Worm (Caenorhabditis elegans) whole organism, L1 larva: Measurements from ENCODE around the gene inx-3.

Experiments used
- C34B4.2 ChIP-seq: sonication (generic microtip); optimal IDR thresholded peaks from 2 replicates; lab custom pipeline; 2017; ENCODE audit warnings: mild to moderate bottlenecking, missing genetic modification characterization, missing compliant biosample characterization
- alr-1 ChIP-seq: fragments of 200-800 bp; sonication (Bioruptor generic); optimal IDR thresholded peaks from 2 replicates; lab custom pipeline; 2018; ENCODE audit warnings: borderline replicate concordance, mild to moderate bottlenecking, missing genetic modification characterization, missing compliant biosample characterization
- ama-1 ChIP-seq: fragments of 150-350 bp; optimal IDR thresholded peaks from 2 replicates; lab custom pipeline; 2014
- ceh-8 ChIP-seq: fragments of 200-800 bp; sonication (Bioruptor generic); optimal IDR thresholded peaks from 2 replicates; lab custom pipeline; 2018; ENCODE audit warnings: mild to moderate bottlenecking, missing genetic modification characterization, moderate library complexity, missing compliant biosample characterization
- dpl-1 ChIP-seq, 3 experiments: fragments of 150-350 bp in 2 of 3; sonication (generic microtip) in 1 of 3; optimal IDR thresholded peaks; 2 replicates each; lab custom pipeline; 2014 to 2017; ENCODE audit warnings: missing biosample characterization in 3 of 3, missing genetic modification characterization in 3 of 3, missing genetic modification reagents in 3 of 3
- efl-1 ChIP-seq, 4 experiments: fragments of 150-350 bp; optimal IDR thresholded peaks in 3 of 4; peaks in 1 of 4; 1 replicate in 1 of 4; 2 replicates in 3 of 4; lab custom pipeline; 2014; ENCODE audit warnings: missing biosample characterization in 2 of 4, missing genetic modification characterization in 2 of 4, missing genetic modification reagents in 2 of 4
- efl-3 ChIP-seq: fragments of 200-800 bp; sonication (Bioruptor generic); optimal IDR thresholded peaks from 2 replicates; lab custom pipeline; 2018; ENCODE audit warnings: mild to moderate bottlenecking, missing genetic modification characterization, missing compliant biosample characterization
- elt-2 ChIP-seq: sonication (generic microtip); optimal IDR thresholded peaks from 2 replicates; lab custom pipeline; 2016; ENCODE audit warnings: missing genetic modification characterization, mild to moderate bottlenecking, inconsistent platforms, missing compliant biosample characterization, missing genetic modification reagents
- elt-3 ChIP-seq, 6 experiments: fragments of 150-350 bp in 1 of 6; sonication (generic microtip); optimal IDR thresholded peaks; 2 replicates each; lab custom pipeline; 2017 to 2018; ENCODE audit warnings: missing biosample characterization in 6 of 6, missing genetic modification characterization in 6 of 6, inconsistent platforms in 1 of 6
- ets-5 ChIP-seq: fragments of 200-800 bp; sonication (Bioruptor generic); IDR thresholded peaks from 2 replicates; pipeline ENCODE4 v1.3.6; 2022; ENCODE audit warnings: missing genetic modification characterization, missing compliant biosample characterization
- fos-1 ChIP-seq: fragments of 150-350 bp; optimal IDR thresholded peaks from 2 replicates; lab custom pipeline; 2014; ENCODE audit warnings: missing biosample characterization, missing genetic modification characterization
- grh-1 ChIP-seq: fragments of 200-800 bp; sonication (Bioruptor generic); IDR thresholded peaks from 2 replicates; pipeline ENCODE4 v1.3.6; 2022; ENCODE audit warnings: missing genetic modification reagents, missing genetic modification characterization, missing compliant biosample characterization
- hlh-4 ChIP-seq: sonication (generic microtip); optimal IDR thresholded peaks from 2 replicates; lab custom pipeline; 2016; ENCODE audit warnings: mild to moderate bottlenecking, missing genetic modification characterization, missing compliant biosample characterization
- hpl-2 ChIP-seq: fragments of 150-350 bp; optimal IDR thresholded peaks from 2 replicates; lab custom pipeline; 2014; ENCODE audit warnings: missing biosample characterization, missing genetic modification reagents, missing genetic modification characterization
- jun-1 ChIP-seq: fragments of 150-350 bp; optimal IDR thresholded peaks from 2 replicates; lab custom pipeline; 2014; ENCODE audit warnings: missing biosample characterization, missing genetic modification reagents, missing genetic modification characterization
- lin-14 ChIP-seq: fragments of 200-800 bp; sonication (Bioruptor generic); optimal IDR thresholded peaks from 2 replicates; lab custom pipeline; 2018; ENCODE audit warnings: mild to moderate bottlenecking, missing genetic modification characterization, moderate library complexity, missing compliant biosample characterization
- lin-35 ChIP-seq, 2 experiments: fragments of 150-350 bp; optimal IDR thresholded peaks; 2 replicates each; lab custom pipeline; 2014; ENCODE audit warnings: missing biosample characterization in 2 of 2, missing genetic modification characterization in 2 of 2, missing genetic modification reagents in 2 of 2
- lin-39 ChIP-seq: fragments of 150-350 bp; optimal IDR thresholded peaks from 2 replicates; lab custom pipeline; 2014; ENCODE audit warnings: missing biosample characterization, missing genetic modification reagents, missing genetic modification characterization
- nhr-11 ChIP-seq: fragments of 150-350 bp; optimal IDR thresholded peaks from 2 replicates; lab custom pipeline; 2014; ENCODE audit warnings: missing biosample characterization, missing genetic modification characterization
- nhr-12 ChIP-seq: sonication (generic microtip); optimal IDR thresholded peaks from 2 replicates; lab custom pipeline; 2017; ENCODE audit warnings: missing biosample characterization, missing genetic modification characterization
- nhr-19 ChIP-seq: fragments of 200-800 bp; sonication (Bioruptor generic); conservative IDR thresholded peaks from 2 replicates; pipeline ENCODE4 v1.3.6; 2022; ENCODE audit warnings: missing genetic modification characterization, missing compliant biosample characterization
- nhr-20 ChIP-seq: sonication (generic microtip); optimal IDR thresholded peaks from 2 replicates; lab custom pipeline; 2016; ENCODE audit warnings: mild to moderate bottlenecking, missing genetic modification characterization, missing compliant biosample characterization
- nhr-71 ChIP-seq: sonication (generic microtip); optimal IDR thresholded peaks from 2 replicates; lab custom pipeline; 2016; ENCODE audit warnings: mild to moderate bottlenecking, missing genetic modification characterization, moderate library complexity, missing compliant biosample characterization
- nhr-77 ChIP-seq: fragments of 150-350 bp; optimal IDR thresholded peaks from 2 replicates; lab custom pipeline; 2014; ENCODE audit warnings: missing biosample characterization, missing genetic modification characterization
- nhr-84 ChIP-seq: sonication (generic microtip); optimal IDR thresholded peaks from 2 replicates; lab custom pipeline; 2017; ENCODE audit warnings: missing biosample characterization, missing genetic modification characterization
- nhr-90 ChIP-seq: sonication (generic microtip); optimal IDR thresholded peaks from 2 replicates; lab custom pipeline; 2016; ENCODE audit warnings: mild to moderate bottlenecking, missing genetic modification characterization, missing compliant biosample characterization; ENCODE audit not compliant: poor library complexity
- pax-3 ChIP-seq: fragments of 200-800 bp; sonication (Bioruptor generic); optimal IDR thresholded peaks from 2 replicates; lab custom pipeline; 2018; ENCODE audit warnings: mild to moderate bottlenecking, missing genetic modification characterization, moderate library complexity, missing compliant biosample characterization
- skn-1 ChIP-seq: fragments of 150-350 bp; optimal IDR thresholded peaks from 2 replicates; lab custom pipeline; 2014; ENCODE audit warnings: missing biosample characterization, missing genetic modification characterization
- tbx-2 ChIP-seq: sonication (generic microtip); optimal IDR thresholded peaks from 2 replicates; lab custom pipeline; 2016; ENCODE audit warnings: missing genetic modification characterization, missing compliant biosample characterization
- unc-130 ChIP-seq: fragments of 150-350 bp; optimal IDR thresholded peaks from 2 replicates; lab custom pipeline; 2017; ENCODE audit warnings: missing biosample characterization, missing genetic modification characterization, inconsistent platforms
- unc-98 ChIP-seq: fragments of 200-800 bp; sonication (Bioruptor generic); IDR thresholded peaks from 2 replicates; pipeline ENCODE4 v1.3.6; 2022; ENCODE audit warnings: missing genetic modification characterization, missing compliant biosample characterization
- zip-4 ChIP-seq: fragments of 200-800 bp; sonication (Bioruptor generic); optimal IDR thresholded peaks from 2 replicates; lab custom pipeline; 2018; ENCODE audit warnings: mild to moderate bottlenecking, missing genetic modification characterization, moderate library complexity, missing compliant biosample characterization

inx-3 gene

DNA sequence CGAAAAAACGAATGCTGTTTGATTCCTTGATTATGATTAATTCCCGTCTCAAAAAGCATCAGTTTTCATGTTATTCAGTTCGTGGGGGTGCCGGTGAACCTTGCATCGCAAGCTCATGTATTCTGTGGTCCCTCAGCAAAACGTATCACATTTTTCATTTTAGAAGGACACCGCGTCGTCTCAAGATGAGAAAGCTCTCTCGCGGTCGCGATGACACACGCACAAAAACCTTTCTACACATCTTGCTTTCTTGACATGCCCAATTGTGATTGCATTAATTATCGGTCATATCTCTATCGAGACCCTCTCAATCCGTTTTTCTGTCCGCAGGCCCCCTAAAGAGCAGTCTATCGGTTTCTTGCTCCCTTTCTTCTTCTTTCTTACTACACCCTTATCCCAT lies 39.8 kb upstream of the inx-3 start:
- no peak for TF ChIP-seq fos-1 (tag; lab: Kevin White, UChicago)
- no peak for TF ChIP-seq zip-4 (GFP tag; lab: Kevin White, UChicago)
- TF ChIP-seq pax-3 (tag; lab: Kevin White, UChicago) = no peak
- TF ChIP-seq skn-1 = no peak
- TF ChIP-seq nhr-84 (tag; lab: Kevin White, UChicago) = no peak
- no peak for TF ChIP-seq alr-1 (tag; lab: Kevin White, UChicago)
- no peak for TF ChIP-seq grh-1
- no peak for TF ChIP-seq efl-3 (GFP tag; lab: Kevin White, UChicago)
- no peak for TF ChIP-seq lin-39 (tag; lab: Kevin White, UChicago)
- TF ChIP-seq lin-35 (GFP tag; optimal IDR thresholded peaks at IDR 0.05; lab: Kevin White, UChicago) = no peak
- no peak for TF ChIP-seq nhr-71 (tag; lab: Kevin White, UChicago)

- no peak for TF ChIP-seq ceh-8 (GFP tag; lab: Kevin White, UChicago)
- peak; percentile 4 for TF ChIP-seq lin-14
Observed at ce11 chrX:5958815-5959214, 37.1 kb upstream of the inx-3 start, which contains the start of gene R07E4.1. Gene R07E4.1, plus strand, starts transcription at chrX:5959115.

ce11 chrX:5960872-5961271 lies 35.1 kb upstream of the inx-3 start:
- TF ChIP-seq efl-1 (optimal IDR thresholded peaks at IDR 0.05; lab: Kevin White, UChicago) = no peak
- peak in 1 of 2 experiments; percentile 89 for TF ChIP-seq efl-1 (GFP tag; optimal IDR thresholded peaks at IDR 0.05 in 1 of 2; lab: Kevin White, UChicago)
- no peak for TF ChIP-seq nhr-77 (tag; lab: Kevin White, UChicago)
- TF ChIP-seq, all 84 proteins: peak for 1

DNA sequence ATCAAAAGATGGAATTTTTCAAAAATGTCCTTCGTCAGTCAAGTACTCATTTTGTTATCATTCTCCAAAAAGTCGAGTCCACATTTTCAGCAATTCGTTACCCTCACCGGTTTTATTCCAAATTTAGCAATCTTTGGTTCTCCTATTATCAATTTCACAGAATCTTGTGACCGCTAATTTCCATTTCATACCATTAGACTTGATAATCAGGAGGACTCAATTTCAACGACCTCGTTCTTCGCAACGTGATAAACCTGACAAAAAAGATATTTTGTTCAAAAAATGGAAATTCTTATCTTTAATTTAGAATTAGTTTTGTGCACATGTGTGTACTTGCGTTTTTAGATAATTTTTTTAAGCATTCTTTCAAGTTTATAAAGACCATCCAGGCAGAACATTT lies 33.4 kb upstream of the inx-3 start:
- TF ChIP-seq ets-5 (GFP tag; lab: Robert Waterston, UW) (no peak), lin-14 (peak; percentile 5), hpl-2 (GFP tag; lab: Kevin White, UChicago) (no peak), tbx-2 (tag; lab: Kevin White, UChicago) (no peak), efl-1 (optimal IDR thresholded peaks at IDR 0.05; lab: Kevin White, UChicago) (no peak), efl-1 (GFP tag; optimal IDR thresholded peaks at IDR 0.05 in 1 of 2; lab: Kevin White, UChicago) (peak in 1 of 2 experiments; percentile 58), nhr-20 (tag; lab: Kevin White, UChicago) (peak; percentile 27), ama-1 (lab: Kevin White, UChicago) (no peak), nhr-90 (tag; lab: Kevin White, UChicago) (peak; percentile 19), unc-130 (tag; lab: Kevin White, UChicago) (no peak), elt-2 (tag; lab: Kevin White, UChicago) (peak; percentile 93), nhr-11 (tag; lab: Kevin White, UChicago) (no peak), alr-1 (tag; lab: Kevin White, UChicago) (no peak)

DNA sequence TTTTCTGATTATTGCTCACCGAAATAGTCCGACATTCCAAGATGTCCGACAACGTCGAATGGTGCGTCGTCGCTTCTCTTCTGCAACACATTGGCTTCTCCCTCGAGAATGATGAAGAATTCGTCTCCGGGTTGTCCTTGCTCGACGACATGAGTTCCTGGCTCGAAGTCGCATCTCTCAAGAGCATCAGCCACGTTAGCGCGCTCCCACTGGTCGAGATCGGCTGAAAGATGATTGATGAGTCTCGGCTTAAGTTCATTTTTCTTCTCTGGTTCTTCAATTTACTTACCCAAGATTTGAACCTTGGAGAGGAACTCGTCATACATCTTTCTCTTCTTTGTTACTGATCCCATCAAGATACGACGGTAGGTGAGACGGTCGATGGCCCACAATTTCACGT lies 23.7 kb upstream of the inx-3 start:
- TF ChIP-seq dpl-1 (GFP tag; optimal IDR thresholded peaks at IDR 0.05; lab: Kevin White, UChicago) (no peak), nhr-12 (tag; lab: Kevin White, UChicago) (no peak), nhr-19 (GFP tag; lab: Robert Waterston, UW) (no peak), elt-3 (tag; optimal IDR thresholded peaks at IDR 0.05; lab: Kevin White, UChicago) (no peak), unc-98 (GFP tag; lab: Robert Waterston, UW) (no peak), C34B4.2 (no peak), jun-1 (no peak)

- peak; percentile 58 for TF ChIP-seq lin-14
- TF ChIP-seq hlh-4 (tag; lab: Kevin White, UChicago) = no peak
Observed at ce11 chrX:5975228-5975627, 20.7 kb upstream of the inx-3 start.
